Fruit fly (Drosophila melanogaster) whole organism, embryonic: ENCODE data around the gene meep.

ENCODE experiments used
- Bdp1 ChIP-seq: fragments of 200-800 bp; sonication (Bioruptor generic); optimal IDR thresholded peaks from 3 replicates; lab custom pipeline; 2016; ENCODE audit warnings: missing biosample characterization, missing genetic modification characterization
- CG12071 ChIP-seq: fragments of 200-800 bp; sonication (Bioruptor generic); optimal IDR thresholded peaks from 3 replicates; lab custom pipeline; 2018; ENCODE audit warnings: missing biosample characterization, mild to moderate bottlenecking, missing genetic modification characterization
- CG12104 ChIP-seq: fragments of 200-800 bp; sonication (Bioruptor generic); optimal IDR thresholded peaks from 3 replicates; lab custom pipeline; 2016; ENCODE audit warnings: missing biosample characterization, missing genetic modification characterization
- CG12236 ChIP-seq: fragments of 200-800 bp; sonication (Bioruptor generic); optimal IDR thresholded peaks from 2 replicates; lab custom pipeline; 2016; ENCODE audit warnings: missing biosample characterization, missing genetic modification characterization
- CG12769 ChIP-seq: fragments of 200-800 bp; sonication (Bioruptor generic); optimal IDR thresholded peaks from 2 replicates; lab custom pipeline; 2019; ENCODE audit warnings: missing biosample characterization, mild to moderate bottlenecking, missing genetic modification characterization, moderate library complexity
- CG13123 ChIP-seq: fragments of 200-800 bp; sonication (Bioruptor generic); optimal IDR thresholded peaks from 2 replicates; lab custom pipeline; 2016; ENCODE audit warnings: missing biosample characterization, missing genetic modification characterization
- CG13296 ChIP-seq: fragments of 200-800 bp; sonication (Bioruptor generic); optimal IDR thresholded peaks from 3 replicates; lab custom pipeline; 2018; ENCODE audit warnings: missing biosample characterization, mild to moderate bottlenecking, missing genetic modification characterization
- CG13624 ChIP-seq: fragments of 200-800 bp; sonication (Bioruptor generic); optimal IDR thresholded peaks from 2 replicates; lab custom pipeline; 2016; ENCODE audit warnings: missing biosample characterization, missing genetic modification characterization
- CG1602 ChIP-seq: fragments of 200-800 bp; sonication (Bioruptor generic); optimal IDR thresholded peaks from 3 replicates; lab custom pipeline; 2016; ENCODE audit warnings: missing biosample characterization, missing genetic modification characterization
- CG30403 ChIP-seq: fragments of 200-800 bp; sonication (Bioruptor generic); optimal IDR thresholded peaks from 3 replicates; lab custom pipeline; 2016; ENCODE audit warnings: missing biosample characterization, missing genetic modification characterization
- CG32532 ChIP-seq: fragments of 200-800 bp; sonication (Bioruptor generic); IDR thresholded peaks from 2 replicates; pipeline ENCODE4 v1.3.6; 2022; ENCODE audit warnings: missing biosample characterization, missing genetic modification characterization
- CG33557 ChIP-seq: fragments of 200-800 bp; sonication (Bioruptor generic); optimal IDR thresholded peaks from 2 replicates; lab custom pipeline; 2019; ENCODE audit warnings: missing biosample characterization, mild to moderate bottlenecking, missing genetic modification characterization, moderate library complexity
- CG43689 ChIP-seq: fragments of 200-800 bp; sonication (Bioruptor generic); IDR thresholded peaks from 2 replicates; pipeline ENCODE4 v1.3.6; 2022; ENCODE audit warnings: missing biosample characterization, missing genetic modification characterization
- CG4707 ChIP-seq: fragments of 200-800 bp; sonication (Bioruptor generic); optimal IDR thresholded peaks from 2 replicates; lab custom pipeline; 2018; ENCODE audit warnings: missing biosample characterization, mild to moderate bottlenecking, missing genetic modification characterization, moderate library complexity
- CG7987 ChIP-seq: fragments of 200-800 bp; sonication (Bioruptor generic); optimal IDR thresholded peaks from 2 replicates; lab custom pipeline; 2018; ENCODE audit warnings: missing biosample characterization, mild to moderate bottlenecking, missing genetic modification characterization, moderate library complexity
- CG9817 ChIP-seq: fragments of 200-800 bp; sonication (Bioruptor generic); optimal IDR thresholded peaks from 2 replicates; lab custom pipeline; 2018; ENCODE audit warnings: missing biosample characterization, mild to moderate bottlenecking, missing genetic modification characterization, moderate library complexity
- Deaf1 ChIP-seq: fragments of 200-800 bp; optimal IDR thresholded peaks from 3 replicates; lab custom pipeline; 2019; ENCODE audit warnings: missing biosample characterization, mild to moderate bottlenecking, missing genetic modification characterization, moderate library complexity
- Doc3 ChIP-seq: fragments of 200-800 bp; sonication (Bioruptor generic); IDR thresholded peaks from 3 replicates; pipeline ENCODE4 v1.3.6; 2022; ENCODE audit warnings: missing biosample characterization, missing genetic modification characterization; ENCODE audit not compliant: partially characterized antibody
- Dref ChIP-seq: fragments of 200-800 bp; sonication (Bioruptor generic); IDR thresholded peaks from 2 replicates; pipeline ENCODE4 v1.3.6; 2022; ENCODE audit warnings: missing biosample characterization, missing genetic modification characterization
- E2f1 ChIP-seq: fragments of 200-800 bp; sonication (Bioruptor generic); IDR thresholded peaks from 2 replicates; pipeline ENCODE4 v1.3.6; 2022; ENCODE audit warnings: missing biosample characterization, missing genetic modification characterization
- ERR ChIP-seq: fragments of 200-800 bp; sonication (Bioruptor generic); optimal IDR thresholded peaks from 2 replicates; lab custom pipeline; 2016; ENCODE audit warnings: missing biosample characterization, missing genetic modification characterization
- Ets65A ChIP-seq: fragments of 200-800 bp; sonication (Bioruptor generic); peaks from one replicate; lab custom pipeline; 2016; ENCODE audit warnings: missing biosample characterization, missing genetic modification characterization
- Hey ChIP-seq: fragments of 200-800 bp; sonication (Bioruptor generic); optimal IDR thresholded peaks from 3 replicates; lab custom pipeline; 2018; ENCODE audit warnings: missing biosample characterization, mild to moderate bottlenecking, missing genetic modification characterization
- Hr78 ChIP-seq, 2 experiments: fragments of 200-800 bp in 1 of 2; fragments of >200 bp in 1 of 2; sonication (Bioruptor generic) in 1 of 2; optimal IDR thresholded peaks; 2 replicates each; lab custom pipeline; 2017 to 2019; ENCODE audit warnings: missing biosample characterization in 2 of 2, missing genetic modification characterization in 2 of 2, mild to moderate bottlenecking in 1 of 2, moderate library complexity in 1 of 2
- Lhr ChIP-seq: fragments of 200-800 bp; sonication (Bioruptor generic); optimal IDR thresholded peaks from 3 replicates; lab custom pipeline; 2017; ENCODE audit warnings: mild to moderate bottlenecking, missing biosample characterization, missing genetic modification reagents, missing genetic modification characterization
- MESR4 ChIP-seq: fragments of 200-800 bp; sonication (Bioruptor generic); optimal IDR thresholded peaks from 2 replicates; lab custom pipeline; 2018; ENCODE audit warnings: missing biosample characterization, mild to moderate bottlenecking, missing genetic modification characterization, moderate library complexity
- Med ChIP-seq: fragments of 200-800 bp; sonication (Bioruptor generic); peaks from one replicate; lab custom pipeline; 2016; ENCODE audit warnings: missing biosample characterization, missing genetic modification characterization, mild to moderate bottlenecking, inconsistent platforms, moderate library complexity
- Mrtf ChIP-seq: fragments of 200-800 bp; sonication (Bioruptor generic); IDR thresholded peaks from 3 replicates; pipeline ENCODE4 v1.3.6; 2022; ENCODE audit warnings: missing biosample characterization, missing genetic modification characterization
- NfI ChIP-seq: fragments of 200-800 bp; sonication (Bioruptor generic); optimal IDR thresholded peaks from 3 replicates; lab custom pipeline; 2018; ENCODE audit warnings: missing biosample characterization, mild to moderate bottlenecking, missing genetic modification characterization, moderate library complexity
- Side ChIP-seq: fragments of 200-800 bp; sonication (Bioruptor generic); optimal IDR thresholded peaks from 2 replicates; lab custom pipeline; 2016; ENCODE audit warnings: missing biosample characterization, missing genetic modification characterization
- ac ChIP-seq: fragments of 200-800 bp; sonication (Bioruptor generic); optimal IDR thresholded peaks from 3 replicates; lab custom pipeline; 2017; ENCODE audit warnings: missing biosample characterization, mild to moderate bottlenecking, missing genetic modification characterization
- ato ChIP-seq: fragments of 200-800 bp; sonication (Bioruptor generic); IDR thresholded peaks from 2 replicates; pipeline ENCODE4 v1.3.6; 2022; ENCODE audit warnings: missing biosample characterization, missing genetic modification characterization; ENCODE audit not compliant: partially characterized antibody
- dan ChIP-seq: fragments of 200-800 bp; sonication (Bioruptor generic); IDR thresholded peaks from 2 replicates; pipeline ENCODE4 v1.3.6; 2022; ENCODE audit warnings: missing biosample characterization, missing genetic modification characterization
- esg ChIP-seq: fragments of 200-800 bp; sonication (Bioruptor generic); conservative IDR thresholded peaks from 2 replicates; pipeline ENCODE4 v1.3.6; 2022; ENCODE audit warnings: missing biosample characterization, missing genetic modification characterization
- ewg ChIP-seq: fragments of 200-800 bp; sonication (Bioruptor generic); optimal IDR thresholded peaks from 3 replicates; lab custom pipeline; 2017; ENCODE audit warnings: mild to moderate bottlenecking, missing biosample characterization, missing genetic modification reagents, missing genetic modification characterization
- gcm2 ChIP-seq: fragments of 200-800 bp; sonication (Bioruptor generic); optimal IDR thresholded peaks from 2 replicates; lab custom pipeline; 2016; ENCODE audit warnings: missing biosample characterization, missing genetic modification characterization
- ham ChIP-seq: fragments of 200-800 bp; sonication (Bioruptor generic); IDR thresholded peaks from 2 replicates; pipeline ENCODE4 v1.3.6; 2022; ENCODE audit warnings: missing biosample characterization, missing genetic modification characterization
- her ChIP-seq: fragments of 200-800 bp; sonication (Bioruptor generic); optimal IDR thresholded peaks from 2 replicates; lab custom pipeline; 2016; ENCODE audit warnings: missing biosample characterization, missing genetic modification characterization
- hkb ChIP-seq, 2 experiments: fragments of 200-800 bp in 1 of 2; fragments of >200 bp in 1 of 2; sonication (Bioruptor generic) in 1 of 2; IDR thresholded peaks in 1 of 2; optimal IDR thresholded peaks in 1 of 2; 2 replicates each; pipeline versions ENCODE4 v1.3.6 to Lab custom; 2017 to 2022; ENCODE audit warnings: missing biosample characterization in 1 of 2, missing genetic modification characterization in 1 of 2
- knrl ChIP-seq: fragments of 200-800 bp; sonication (Bioruptor generic); IDR thresholded peaks from 3 replicates; pipeline ENCODE4 v1.3.6; 2022; ENCODE audit warnings: missing biosample characterization, missing genetic modification characterization; ENCODE audit not compliant: partially characterized antibody
- mam ChIP-seq: fragments of 200-800 bp; sonication (Bioruptor generic); optimal IDR thresholded peaks from 3 replicates; lab custom pipeline; 2016; ENCODE audit warnings: missing biosample characterization, missing genetic modification characterization
- nerfin-2 ChIP-seq: fragments of 200-800 bp; sonication (Bioruptor generic); IDR thresholded peaks from 2 replicates; pipeline ENCODE4 v1.3.6; 2022; ENCODE audit warnings: missing biosample characterization, missing genetic modification characterization; ENCODE audit not compliant: partially characterized antibody
- p53 ChIP-seq: fragments of 200-800 bp; sonication (Bioruptor generic); optimal IDR thresholded peaks from 2 replicates; lab custom pipeline; 2016; ENCODE audit warnings: missing biosample characterization, missing genetic modification characterization
- pzg ChIP-seq: fragments of 200-800 bp; sonication (Bioruptor generic); optimal IDR thresholded peaks from 3 replicates; lab custom pipeline; 2018; ENCODE audit warnings: missing biosample characterization, mild to moderate bottlenecking, missing genetic modification characterization, moderate library complexity
- repo ChIP-seq: fragments of 200-800 bp; sonication (Bioruptor generic); optimal IDR thresholded peaks from 2 replicates; lab custom pipeline; 2016; ENCODE audit warnings: missing biosample characterization, missing genetic modification characterization
- scrt ChIP-seq: fragments of 200-800 bp; sonication (Bioruptor generic); optimal IDR thresholded peaks from 2 replicates; lab custom pipeline; 2018; ENCODE audit warnings: missing biosample characterization, mild to moderate bottlenecking, missing genetic modification characterization, moderate library complexity
- sens ChIP-seq: fragments of 200-800 bp; sonication (Bioruptor generic); peaks from one replicate; lab custom pipeline; 2016; ENCODE audit warnings: missing biosample characterization, missing genetic modification characterization
- sim ChIP-seq: fragments of 200-800 bp; sonication (Bioruptor generic); IDR thresholded peaks from 2 replicates; pipeline ENCODE4 v1.3.6; 2022; ENCODE audit warnings: missing biosample characterization, missing genetic modification characterization
- stwl ChIP-seq: fragments of 200-800 bp; sonication (Bioruptor generic); optimal IDR thresholded peaks from 3 replicates; lab custom pipeline; 2018; ENCODE audit warnings: missing biosample characterization, mild to moderate bottlenecking, missing genetic modification characterization, moderate library complexity
- yki ChIP-seq: fragments of >200 bp; optimal IDR thresholded peaks from 3 replicates; lab custom pipeline; 2018

Gene meep

dm6 chr3L:1195868-1196552 is 6.8 kb downstream of the meep start, which contains the start of gene Aplip1 (continued):
- no peak for TF ChIP-seq ato (GFP tag; lab: Robert Waterston, UW)
- TF ChIP-seq CG43689 (GFP tag; lab: Robert Waterston, UW) = no peak
- no peak for TF ChIP-seq repo (GFP tag; lab: Kevin White, UChicago)
- peak; percentile 55 for TF ChIP-seq CG32532
- TF ChIP-seq dan = no peak
- TF ChIP-seq CG12236 (GFP tag; lab: Kevin White, UChicago) = no peak
- no peak for TF ChIP-seq ham
- TF ChIP-seq CG1602 = no peak
- no peak for TF ChIP-seq hkb (optimal IDR thresholded peaks at IDR 0.05; lab: Kevin White, UChicago)
- no peak for TF ChIP-seq hkb (GFP tag; IDR thresholded peaks at IDR 0.05; lab: Robert Waterston, UW)
- no peak for TF ChIP-seq CG9817
- TF ChIP-seq CG30403 = no peak
- TF ChIP-seq CG12071 (GFP tag; lab: Kevin White, UChicago) = peak; percentile 12
- TF ChIP-seq esg (GFP tag; lab: Robert Waterston, UW) = no peak
- TF ChIP-seq ac (GFP tag; lab: Kevin White, UChicago) = no peak
- TF ChIP-seq knrl = no peak
- no peak for TF ChIP-seq p53 (GFP tag; lab: Kevin White, UChicago)
- no peak for TF ChIP-seq stwl (tag; lab: Kevin White, UChicago)
- TF ChIP-seq Bdp1 (GFP tag; lab: Kevin White, UChicago) = no peak
- TF ChIP-seq CG33557 (GFP tag; lab: Kevin White, UChicago) = no peak
- TF ChIP-seq NfI (GFP tag; lab: Kevin White, UChicago) = no peak
- TF ChIP-seq pzg = peak; percentile 14
- no peak for TF ChIP-seq CG13123 (GFP tag; lab: Kevin White, UChicago)
- TF ChIP-seq mam (GFP tag; lab: Kevin White, UChicago) = peak; percentile 50
- peak; percentile 10 for TF ChIP-seq CG13296
- no peak for TF ChIP-seq gcm2 (GFP tag; lab: Kevin White, UChicago)
- no peak for TF ChIP-seq ERR (GFP tag; lab: Kevin White, UChicago)
- peak; percentile 75 for TF ChIP-seq Ets65A (GFP tag; lab: Kevin White, UChicago)
- peak in 1 of 2 experiments; percentile 31 for TF ChIP-seq Hr78 (GFP tag; optimal IDR thresholded peaks at IDR 0.05; lab: Kevin White, UChicago)
- TF ChIP-seq CG7987 (GFP tag; lab: Kevin White, UChicago) = no peak
- peak; percentile 87 for TF ChIP-seq scrt (GFP tag; lab: Kevin White, UChicago)
- peak; percentile 96 for TF ChIP-seq ewg
- TF ChIP-seq Doc3 (GFP tag; lab: Robert Waterston, UW) = no peak
- no peak for TF ChIP-seq Mrtf (GFP tag; lab: Robert Waterston, UW)
- TF ChIP-seq Dref = no peak
- TF ChIP-seq CG12104 (GFP tag; lab: Kevin White, UChicago) = no peak
- TF ChIP-seq CG13624 (GFP tag; lab: Kevin White, UChicago) = peak; percentile 3
- TF ChIP-seq Deaf1 (tag; lab: Kevin White, UChicago) = no peak
- no peak for TF ChIP-seq Lhr (GFP tag; lab: Kevin White, UChicago)
- TF ChIP-seq CG12769 (tag; lab: Kevin White, UChicago) = no peak
- no peak for TF ChIP-seq yki
- TF ChIP-seq her = no peak
- no peak for TF ChIP-seq Side (GFP tag; lab: Kevin White, UChicago)
- peak; percentile 21; the same call in 1 of the 2 replicates for TF ChIP-seq E2f1 (GFP tag; lab: Robert Waterston, UW)
- peak; percentile 16 for TF ChIP-seq sens (GFP tag; lab: Kevin White, UChicago)
- TF ChIP-seq CG4707 = no peak
- TF ChIP-seq MESR4 (GFP tag; lab: Kevin White, UChicago) = peak; percentile 2
- TF ChIP-seq Hey (tag; lab: Kevin White, UChicago) = no peak
- TF ChIP-seq nerfin-2 = no peak
- TF ChIP-seq sim (GFP tag; lab: Robert Waterston, UW) = no peak
- peak; percentile 82 for TF ChIP-seq Med (GFP tag; lab: Kevin White, UChicago)
